Worm (Caenorhabditis elegans) whole organism, L4 larva: ENCODE data around the gene Y7A5A.1.

Experiments
- D1046.2 ChIP-seq: fragments of 200-800 bp; sonication (Bioruptor generic); IDR thresholded peaks from 2 replicates; pipeline ENCODE4 v1.3.6; 2022; ENCODE audit warnings: missing genetic modification characterization, missing compliant biosample characterization
- F10B5.3 ChIP-seq: sonication (generic microtip); optimal IDR thresholded peaks from 2 replicates; lab custom pipeline; 2016; ENCODE audit warnings: mild to moderate bottlenecking, missing genetic modification characterization, missing compliant biosample characterization
- F26F4.8 ChIP-seq: fragments of 200-800 bp; sonication (Bioruptor generic); conservative IDR thresholded peaks from 2 replicates; pipeline ENCODE4 v1.3.6; 2022; ENCODE audit warnings: missing genetic modification characterization, missing compliant biosample characterization
- F44E2.7 ChIP-seq: fragments of 200-800 bp; sonication (Bioruptor generic); IDR thresholded peaks from 2 replicates; pipeline ENCODE4 v2.1.2; 2022; ENCODE audit warnings: missing genetic modification characterization, missing compliant biosample characterization
- Y105C5A.15 ChIP-seq: fragments of 200-800 bp; sonication (Bioruptor generic); IDR thresholded peaks from 2 replicates; pipeline ENCODE4 v1.3.6; 2022; ENCODE audit warnings: missing genetic modification characterization, missing compliant biosample characterization
- Y48G9A.11 ChIP-seq: fragments of 200-800 bp; sonication (Bioruptor generic); IDR thresholded peaks from 2 replicates; pipeline ENCODE4 v1.3.6; 2022; ENCODE audit warnings: missing genetic modification reagents, missing genetic modification characterization, missing compliant biosample characterization
- Y5F2A.4 ChIP-seq: fragments of 200-800 bp; sonication (Bioruptor generic); optimal IDR thresholded peaks from 2 replicates; lab custom pipeline; 2018; ENCODE audit warnings: mild to moderate bottlenecking, missing genetic modification characterization, missing compliant biosample characterization
- Y75B8A.6 ChIP-seq: fragments of 200-800 bp; sonication (Bioruptor generic); IDR thresholded peaks from 2 replicates; pipeline ENCODE4 v1.3.6; 2022; ENCODE audit warnings: missing genetic modification reagents, missing genetic modification characterization, missing compliant biosample characterization
- aha-1 ChIP-seq: fragments of 150-350 bp; peaks from one replicate; lab custom pipeline; 2014; ENCODE audit warnings: missing biosample characterization, missing genetic modification characterization
- ama-1 ChIP-seq: fragments of 150-350 bp; optimal IDR thresholded peaks from 2 replicates; lab custom pipeline; 2014; ENCODE audit warnings: inconsistent platforms, mixed read lengths
- attf-4 ChIP-seq: sonication (generic microtip); optimal IDR thresholded peaks from 3 replicates; lab custom pipeline; 2017; ENCODE audit warnings: missing biosample characterization, missing genetic modification characterization
- ceh-20 ChIP-seq: fragments of 200-800 bp; sonication (Bioruptor generic); IDR thresholded peaks from 2 replicates; pipeline ENCODE4 v1.3.6; 2022; ENCODE audit warnings: missing genetic modification reagents, missing genetic modification characterization, missing compliant biosample characterization
- ceh-28 ChIP-seq: fragments of 150-350 bp; optimal IDR thresholded peaks from 2 replicates; lab custom pipeline; 2014; ENCODE audit warnings: missing biosample characterization, missing genetic modification reagents, missing genetic modification characterization
- ceh-32 ChIP-seq: sonication (generic microtip); optimal IDR thresholded peaks from 2 replicates; lab custom pipeline; 2016; ENCODE audit warnings: mild to moderate bottlenecking, missing genetic modification characterization, missing compliant biosample characterization; ENCODE audit not compliant: poor library complexity
- ceh-82 ChIP-seq: sonication (generic microtip); optimal IDR thresholded peaks from 2 replicates; lab custom pipeline; 2017; ENCODE audit warnings: missing biosample characterization, missing genetic modification characterization
- daf-16 ChIP-seq, 3 experiments: sonication (generic microtip); optimal IDR thresholded peaks; 2 replicates each; lab custom pipeline; 2016 to 2017; ENCODE audit warnings: missing genetic modification characterization in 3 of 3, missing genetic modification reagents in 3 of 3, mild to moderate bottlenecking in 2 of 3, missing compliant biosample characterization in 2 of 3, missing biosample characterization in 1 of 3, moderate library complexity in 1 of 3
- dmd-8 ChIP-seq: fragments of 200-800 bp; sonication (Bioruptor generic); IDR thresholded peaks from 2 replicates; pipeline ENCODE4 v1.3.6; 2022; ENCODE audit warnings: missing genetic modification characterization, missing compliant biosample characterization
- dve-1 ChIP-seq: sonication (generic microtip); optimal IDR thresholded peaks from 2 replicates; lab custom pipeline; 2017; ENCODE audit warnings: antibody characterized with exemption, mild to moderate bottlenecking, missing genetic modification characterization, missing compliant biosample characterization; ENCODE audit not compliant: insufficient read depth
- egl-27 ChIP-seq: sonication (generic microtip); optimal IDR thresholded peaks from 3 replicates; lab custom pipeline; 2017; ENCODE audit warnings: missing biosample characterization, missing genetic modification reagents, missing genetic modification characterization
- fkh-10 ChIP-seq: fragments of 150-350 bp; optimal IDR thresholded peaks from 2 replicates; lab custom pipeline; 2014; ENCODE audit warnings: missing biosample characterization, missing genetic modification reagents, missing genetic modification characterization
- fos-1 ChIP-seq: fragments of 150-350 bp; optimal IDR thresholded peaks from 2 replicates; lab custom pipeline; 2014; ENCODE audit warnings: missing biosample characterization, missing genetic modification characterization
- lim-7 ChIP-seq: fragments of 200-800 bp; sonication (Bioruptor generic); IDR thresholded peaks from 2 replicates; pipeline ENCODE4 v1.3.6; 2022; ENCODE audit warnings: missing genetic modification characterization, missing compliant biosample characterization
- lin-13 ChIP-seq: fragments of 150-350 bp; optimal IDR thresholded peaks from 2 replicates; lab custom pipeline; 2014; ENCODE audit warnings: missing biosample characterization, missing genetic modification reagents, missing genetic modification characterization
- lin-39 ChIP-seq: fragments of 150-350 bp; optimal IDR thresholded peaks from 2 replicates; lab custom pipeline; 2014; ENCODE audit warnings: missing biosample characterization, missing genetic modification reagents, missing genetic modification characterization
- lir-3 ChIP-seq: sonication (generic microtip); optimal IDR thresholded peaks from 2 replicates; lab custom pipeline; 2016; ENCODE audit warnings: mild to moderate bottlenecking, missing genetic modification characterization, missing compliant biosample characterization
- lsy-2 ChIP-seq, 2 experiments: fragments of 150-350 bp in 1 of 2; sonication (generic microtip) in 1 of 2; optimal IDR thresholded peaks; 2 replicates each; lab custom pipeline; 2014 to 2017; ENCODE audit warnings: missing biosample characterization in 2 of 2, missing genetic modification characterization in 2 of 2
- madf-9 ChIP-seq: fragments of 200-800 bp; sonication (Bioruptor generic); conservative IDR thresholded peaks from 2 replicates; pipeline ENCODE4 v1.3.6; 2022; ENCODE audit warnings: missing genetic modification reagents, missing genetic modification characterization, missing compliant biosample characterization
- mdl-1 ChIP-seq, 2 experiments: fragments of 150-350 bp in 1 of 2; sonication (generic microtip) in 1 of 2; optimal IDR thresholded peaks; 2 replicates each; lab custom pipeline; 2014 to 2017; ENCODE audit warnings: missing biosample characterization in 2 of 2, missing genetic modification characterization in 2 of 2
- nhr-10 ChIP-seq: fragments of 150-350 bp; optimal IDR thresholded peaks from 2 replicates; lab custom pipeline; 2014; ENCODE audit warnings: missing biosample characterization, missing genetic modification characterization
- nhr-11 ChIP-seq: fragments of 150-350 bp; optimal IDR thresholded peaks from 2 replicates; lab custom pipeline; 2014; ENCODE audit warnings: missing biosample characterization, missing genetic modification characterization
- nhr-237 ChIP-seq: sonication (generic microtip); optimal IDR thresholded peaks from 2 replicates; lab custom pipeline; 2017; ENCODE audit warnings: missing biosample characterization, missing genetic modification characterization
- nhr-41 ChIP-seq: fragments of 200-800 bp; sonication (Bioruptor generic); IDR thresholded peaks from 2 replicates; pipeline ENCODE4 v1.3.6; 2022; ENCODE audit warnings: missing genetic modification reagents, missing genetic modification characterization, missing compliant biosample characterization
- nhr-42 ChIP-seq: fragments of 200-800 bp; sonication (Bioruptor generic); IDR thresholded peaks from 2 replicates; pipeline ENCODE4 v1.3.6; 2022; ENCODE audit warnings: missing genetic modification characterization, missing compliant biosample characterization
- pha-4 ChIP-seq, 2 experiments: fragments of 150-350 bp in 1 of 2; fragments of 200-800 bp in 1 of 2; sonication (Bioruptor generic) in 1 of 2; IDR thresholded peaks in 1 of 2; optimal IDR thresholded peaks in 1 of 2; 2 replicates each; pipeline versions ENCODE4 v1.3.6 to Lab custom; 2014 to 2022; ENCODE audit warnings: missing genetic modification characterization in 2 of 2, missing genetic modification reagents in 2 of 2, missing biosample characterization in 1 of 2, missing compliant biosample characterization in 1 of 2
- pqm-1 ChIP-seq: sonication (generic microtip); optimal IDR thresholded peaks from 2 replicates; lab custom pipeline; 2017; ENCODE audit warnings: missing biosample characterization, missing genetic modification characterization
- rbr-2 ChIP-seq: sonication (generic microtip); optimal IDR thresholded peaks from 2 replicates; lab custom pipeline; 2016; ENCODE audit warnings: missing genotype, missing genetic modification characterization, missing compliant biosample characterization
- set-16 ChIP-seq: fragments of 200-800 bp; sonication (Bioruptor generic); IDR thresholded peaks from 2 replicates; pipeline ENCODE4 v1.3.6; 2022; ENCODE audit warnings: missing genetic modification reagents, missing genetic modification characterization, missing compliant biosample characterization
- snpc-1.2 ChIP-seq: fragments of 200-800 bp; sonication (Bioruptor generic); IDR thresholded peaks from 2 replicates; pipeline ENCODE4 v1.3.6; 2022; ENCODE audit warnings: missing genetic modification reagents, missing genetic modification characterization, missing compliant biosample characterization
- spr-1 ChIP-seq: sonication (generic microtip); optimal IDR thresholded peaks from 2 replicates; lab custom pipeline; 2016; ENCODE audit warnings: mild to moderate bottlenecking, missing genetic modification characterization, missing compliant biosample characterization
- spr-3 ChIP-seq: fragments of 200-800 bp; sonication (Bioruptor generic); optimal IDR thresholded peaks from 2 replicates; lab custom pipeline; 2018; ENCODE audit warnings: mild to moderate bottlenecking, missing genetic modification characterization, missing compliant biosample characterization
- unc-130 ChIP-seq: sonication (generic microtip); optimal IDR thresholded peaks from 2 replicates; lab custom pipeline; 2016; ENCODE audit warnings: missing genetic modification reagents, missing genetic modification characterization, missing compliant biosample characterization
- unc-39 ChIP-seq: sonication (generic microtip); optimal IDR thresholded peaks from 2 replicates; lab custom pipeline; 2017; ENCODE audit warnings: missing biosample characterization, missing genetic modification characterization
- vab-7 ChIP-seq: fragments of 200-800 bp; sonication (Bioruptor generic); IDR thresholded peaks from 2 replicates; pipeline ENCODE4 v1.3.6; 2022; ENCODE audit warnings: missing genetic modification reagents, missing genetic modification characterization, missing compliant biosample characterization
- zag-1 ChIP-seq: fragments of 150-350 bp; optimal IDR thresholded peaks from 2 replicates; lab custom pipeline; 2014; ENCODE audit warnings: missing biosample characterization, missing genetic modification characterization
- zip-2 ChIP-seq: fragments of 150-350 bp; optimal IDR thresholded peaks from 2 replicates; lab custom pipeline; 2014; ENCODE audit warnings: missing biosample characterization, missing genetic modification characterization
- ztf-7 ChIP-seq: fragments of 150-350 bp; optimal IDR thresholded peaks from 2 replicates; lab custom pipeline; 2014; ENCODE audit warnings: missing biosample characterization, missing genetic modification characterization

Gene Y7A5A.1

ce11 chrX:15768532-15768931 lies 2.8 kb downstream of the Y7A5A.1 start:
- TF ChIP-seq aha-1 (tag; lab: Kevin White, UChicago) (peak; percentile 26), ceh-28 (tag; lab: Kevin White, UChicago) (no peak)
- TF ChIP-seq, all 104 proteins: peak for 1

DNA sequence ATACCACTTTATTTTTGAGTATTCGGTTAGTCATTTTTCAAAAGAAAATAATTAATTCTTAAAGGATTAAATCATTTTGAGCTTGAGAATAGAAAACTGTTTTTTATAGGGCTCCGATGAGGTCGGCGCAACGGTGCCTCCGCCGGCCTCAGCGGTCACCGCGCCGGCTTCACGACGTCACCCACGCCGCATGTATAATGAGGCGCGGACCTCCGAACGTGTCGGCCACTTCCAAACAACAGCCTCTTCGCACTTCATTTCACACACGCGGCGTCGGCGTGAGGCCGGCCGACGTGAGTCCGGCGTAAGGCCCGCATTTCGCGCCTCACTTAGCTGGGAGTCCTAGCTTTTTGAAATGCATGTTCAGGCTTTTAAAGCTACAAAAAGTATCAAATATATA lies 4.4 kb downstream of the Y7A5A.1 start:
- TF ChIP-seq set-16 (peak; percentile 89), nhr-41 (no peak), rbr-2 (tag; lab: Kevin White, UChicago) (no peak), daf-16 (GFP tag; optimal IDR thresholded peaks at IDR 0.05; lab: Kevin White, UChicago) (no peak), daf-16 (tag; optimal IDR thresholded peaks at IDR 0.05; lab: Kevin White, UChicago) (no peak), D1046.2 (GFP tag; lab: Robert Waterston, UW) (no peak), aha-1 (tag; lab: Kevin White, UChicago) (peak; percentile 31), Y5F2A.4 (GFP tag; lab: Kevin White, UChicago) (no peak), lim-7 (GFP tag; lab: Robert Waterston, UW) (no peak), Y48G9A.11 (no peak)

- TF ChIP-seq F26F4.8 (GFP tag; lab: Robert Waterston, UW) (no peak), egl-27 (no peak), zag-1 (no peak), nhr-42 (GFP tag; lab: Robert Waterston, UW) (no peak), F10B5.3 (tag; lab: Kevin White, UChicago) (no peak), dve-1 (tag; lab: Kevin White, UChicago) (no peak), lsy-2 (tag; optimal IDR thresholded peaks at IDR 0.05; lab: Kevin White, UChicago) (no peak), dmd-8 (GFP tag; lab: Robert Waterston, UW) (no peak), snpc-1.2 (GFP tag; lab: Robert Waterston, UW) (no peak), unc-130 (no peak)
- TF ChIP-seq, all 104 proteins: peak for 0
These were observed 5.1 kb downstream of the Y7A5A.1 start, which contains the start of gene bus-17 for ce11 chrX:15766147-15766546. Gene bus-17, minus strand, starts transcription at chrX:15766354.

DNA sequence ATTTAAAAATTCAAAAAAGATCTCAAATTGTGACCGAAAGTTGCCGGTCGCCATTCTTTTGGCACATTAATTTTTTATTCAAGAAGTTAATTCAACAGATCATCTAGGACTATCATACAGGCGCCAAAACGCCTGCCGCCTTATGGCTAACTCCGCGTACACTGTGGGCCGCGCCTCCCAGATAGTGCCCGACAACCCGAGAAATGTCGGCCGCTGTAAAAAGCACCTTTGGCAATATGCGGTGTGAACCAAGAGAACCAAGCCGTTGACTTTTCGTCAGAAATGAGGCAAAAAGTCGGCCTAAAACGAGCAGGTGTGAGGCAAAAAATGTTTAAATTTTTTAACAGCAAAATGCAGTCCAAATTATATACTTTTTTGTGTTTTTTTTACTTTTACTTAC lies 12.1 kb downstream of the Y7A5A.1 start:
- TF ChIP-seq F44E2.7, result no peak
- TF ChIP-seq ceh-32 (tag; lab: Kevin White, UChicago), result no peak
- no peak for TF ChIP-seq D1046.2 (GFP tag; lab: Robert Waterston, UW)
- TF ChIP-seq nhr-11 (tag; lab: Kevin White, UChicago), result no peak
- TF ChIP-seq nhr-10, result no peak
- TF ChIP-seq fkh-10, result no peak
- TF ChIP-seq madf-9, result no peak
- TF ChIP-seq unc-39 (tag; lab: Kevin White, UChicago), result no peak
- no peak for TF ChIP-seq nhr-42 (GFP tag; lab: Robert Waterston, UW)
- no peak for TF ChIP-seq unc-130
- no peak for TF ChIP-seq Y75B8A.6 (GFP tag; lab: Robert Waterston, UW)
- TF ChIP-seq nhr-237 (tag; lab: Kevin White, UChicago), result no peak
- TF ChIP-seq ztf-7 (tag; lab: Kevin White, UChicago), result no peak
- TF ChIP-seq fos-1, result no peak
- no peak for TF ChIP-seq ceh-82 (tag; lab: Kevin White, UChicago)
- TF ChIP-seq Y48G9A.11, result no peak

ce11 chrX:15757169-15757568 lies 14.1 kb downstream of the Y7A5A.1 start, which contains the start of gene wrt-4:
Gene wrt-4, minus strand, starts transcription at chrX:15757269.
- TF ChIP-seq nhr-10, result no peak
- no peak for TF ChIP-seq spr-3 (GFP tag; lab: Kevin White, UChicago)
- no peak for TF ChIP-seq vab-7 (GFP tag; lab: Robert Waterston, UW)
- no peak for TF ChIP-seq pha-4 (GFP tag; IDR thresholded peaks at IDR 0.05; lab: Robert Waterston, UW)
- no peak for TF ChIP-seq pha-4 (tag; optimal IDR thresholded peaks at IDR 0.05; lab: Kevin White, UChicago)
- TF ChIP-seq lin-39 (tag; lab: Kevin White, UChicago), result no peak
- no peak for TF ChIP-seq lir-3 (tag; lab: Kevin White, UChicago)
- no peak for TF ChIP-seq lim-7 (GFP tag; lab: Robert Waterston, UW)
- TF ChIP-seq rbr-2 (tag; lab: Kevin White, UChicago), result no peak
- no peak for TF ChIP-seq spr-1 (tag; lab: Kevin White, UChicago)
- no peak for TF ChIP-seq ceh-20 (GFP tag; lab: Robert Waterston, UW)
- no peak for TF ChIP-seq attf-4 (tag; lab: Kevin White, UChicago)
- TF ChIP-seq pqm-1 (tag; lab: Kevin White, UChicago), result no peak
- no peak for TF ChIP-seq dmd-8 (GFP tag; lab: Robert Waterston, UW)
- no peak for TF ChIP-seq lin-13
- no peak for TF ChIP-seq mdl-1 (tag; optimal IDR thresholded peaks at IDR 0.05; lab: Kevin White, UChicago)
- TF ChIP-seq zip-2 (tag; lab: Kevin White, UChicago), result no peak
- no peak for TF ChIP-seq ama-1 (lab: Kevin White, UChicago)
- no peak for TF ChIP-seq snpc-1.2 (GFP tag; lab: Robert Waterston, UW)
- TF ChIP-seq Y105C5A.15 (GFP tag; lab: Robert Waterston, UW), result no peak
